Worm (Caenorhabditis elegans) whole organism, L2 larva: ENCODE results near the gene lpr-4.

ENCODE experiments used
- F13H6.1 ChIP-seq: sonication (generic microtip); optimal IDR thresholded peaks from 2 replicates; lab custom pipeline; 2016; ENCODE audit warnings: missing genetic modification characterization, missing compliant biosample characterization
- R02D3.7 ChIP-seq: fragments of 150-350 bp; optimal IDR thresholded peaks from 2 replicates; lab custom pipeline; 2014; ENCODE audit warnings: missing biosample characterization, missing genetic modification characterization
- Y55F3AM.14 ChIP-seq: fragments of 200-800 bp; sonication (Bioruptor generic); optimal IDR thresholded peaks from 2 replicates; lab custom pipeline; 2018; ENCODE audit warnings: mild to moderate bottlenecking, missing genetic modification characterization, missing compliant biosample characterization
- ceh-16 ChIP-seq: fragments of 150-350 bp; optimal IDR thresholded peaks from 2 replicates; lab custom pipeline; 2014; ENCODE audit warnings: missing biosample characterization, missing genetic modification characterization
- egl-27 ChIP-seq: sonication (generic microtip); optimal IDR thresholded peaks from 3 replicates; lab custom pipeline; 2017; ENCODE audit warnings: missing biosample characterization, missing genetic modification reagents, missing genetic modification characterization
- gmeb-1 ChIP-seq: fragments of 150-350 bp; optimal IDR thresholded peaks from 2 replicates; lab custom pipeline; 2014; ENCODE audit warnings: missing biosample characterization, missing genetic modification characterization
- lin-13 ChIP-seq: fragments of 150-350 bp; optimal IDR thresholded peaks from 2 replicates; lab custom pipeline; 2014; ENCODE audit warnings: missing biosample characterization, missing genetic modification reagents, missing genetic modification characterization
- lsy-2 ChIP-seq, 2 experiments: fragments of 150-350 bp in 1 of 2; sonication (generic microtip) in 1 of 2; optimal IDR thresholded peaks; 2 replicates each; lab custom pipeline; 2014 to 2017; ENCODE audit warnings: missing biosample characterization in 2 of 2, missing genetic modification characterization in 2 of 2
- mbf-1 ChIP-seq: sonication (generic microtip); optimal IDR thresholded peaks from 2 replicates; lab custom pipeline; 2017; ENCODE audit warnings: missing biosample characterization, missing genetic modification characterization
- nhr-11 ChIP-seq: fragments of 150-350 bp; optimal IDR thresholded peaks from 2 replicates; lab custom pipeline; 2014; ENCODE audit warnings: missing biosample characterization, missing genetic modification characterization
- nhr-23 ChIP-seq: fragments of 150-350 bp; optimal IDR thresholded peaks from 2 replicates; lab custom pipeline; 2014; ENCODE audit warnings: missing biosample characterization, missing genetic modification reagents, missing genetic modification characterization
- nhr-77 ChIP-seq: fragments of 150-350 bp; optimal IDR thresholded peaks from 2 replicates; lab custom pipeline; 2014; ENCODE audit warnings: missing biosample characterization, missing genetic modification characterization
- peb-1 ChIP-seq: fragments of 150-350 bp; optimal IDR thresholded peaks from 2 replicates; lab custom pipeline; 2014; ENCODE audit warnings: missing biosample characterization, missing genetic modification characterization
- sem-4 ChIP-seq: fragments of 150-350 bp; optimal IDR thresholded peaks from 2 replicates; lab custom pipeline; 2014; ENCODE audit warnings: missing biosample characterization, missing genetic modification reagents, missing genetic modification characterization
- sma-3 ChIP-seq: sonication (generic microtip); optimal IDR thresholded peaks from 2 replicates; lab custom pipeline; 2016; ENCODE audit warnings: missing genetic modification reagents, missing genetic modification characterization, missing compliant biosample characterization
- unc-39 ChIP-seq: fragments of 150-350 bp; optimal IDR thresholded peaks from 2 replicates; lab custom pipeline; 2014; ENCODE audit warnings: missing biosample characterization, missing genetic modification characterization
- zag-1 ChIP-seq: fragments of 150-350 bp; optimal IDR thresholded peaks from 2 replicates; lab custom pipeline; 2014; ENCODE audit warnings: missing biosample characterization, missing genetic modification characterization
- ztf-11 ChIP-seq: sonication (generic microtip); optimal IDR thresholded peaks from 2 replicates; lab custom pipeline; 2017; ENCODE audit warnings: missing biosample characterization, missing genetic modification characterization
- ztf-4 ChIP-seq: fragments of 150-350 bp; optimal IDR thresholded peaks from 2 replicates; lab custom pipeline; 2014; ENCODE audit warnings: missing biosample characterization, missing genetic modification characterization

Gene lpr-4

ce11 chrX:11107076-11107475 lies 42.1 kb downstream of the lpr-4 start, which contains the start of gene clc-17:
clc-17 (plus strand) TSS chrX:11107376.
- no peak for TF ChIP-seq sma-3 (GFP tag; lab: Kevin White, UChicago)
- TF ChIP-seq unc-39 (tag; lab: Kevin White, UChicago), result no peak
- TF ChIP-seq F13H6.1, result no peak
- TF ChIP-seq ztf-11, result no peak
- no peak for TF ChIP-seq nhr-23 (tag; lab: Kevin White, UChicago)
- TF ChIP-seq, all 48 proteins: peak for 0

- TF ChIP-seq nhr-77 (tag; lab: Kevin White, UChicago) (no peak), mbf-1 (tag; lab: Kevin White, UChicago) (no peak), egl-27 (tag; lab: Kevin White, UChicago) (no peak), ceh-16 (tag; lab: Kevin White, UChicago) (no peak), R02D3.7 (tag; lab: Kevin White, UChicago) (no peak), peb-1 (tag; lab: Kevin White, UChicago) (no peak)
- TF ChIP-seq, all 48 proteins: peak for 0
Measured at ce11 chrX:11109200-11109599, 44.3 kb downstream of the lpr-4 start, which contains the start of gene grd-1. grd-1 (plus strand) TSS chrX:11109440.

ce11 chrX:11114420-11114819 lies 49.5 kb downstream of the lpr-4 start:
- no peak for TF ChIP-seq lin-13 (GFP tag; lab: Kevin White, UChicago)
- TF ChIP-seq zag-1 (tag; lab: Kevin White, UChicago), result no peak
- TF ChIP-seq unc-39 (tag; lab: Kevin White, UChicago), result no peak
- no peak for TF ChIP-seq sem-4
- TF ChIP-seq gmeb-1 (tag; lab: Kevin White, UChicago), result no peak
- no peak for TF ChIP-seq peb-1 (tag; lab: Kevin White, UChicago)
- no peak for TF ChIP-seq ztf-4 (tag; lab: Kevin White, UChicago)
- TF ChIP-seq R02D3.7 (tag; lab: Kevin White, UChicago), result no peak
- no peak for TF ChIP-seq Y55F3AM.14
- TF ChIP-seq nhr-11 (tag; lab: Kevin White, UChicago), result no peak
- no peak for TF ChIP-seq lsy-2 (tag; optimal IDR thresholded peaks at IDR 0.05; lab: Kevin White, UChicago)
